Fruit fly (Drosophila melanogaster): ENCODE results near the gene CG15765.

dm6 chrX:5819972-5820371 lies 1.6 kb downstream of the CG15765 start:
- TF ChIP-seq ttk (optimal IDR thresholded peaks at IDR 0.05) (no peak), psq (optimal IDR thresholded peaks at IDR 0.05) (no peak), Sin3A (optimal IDR thresholded peaks at IDR 0.05) (no peak), insv (optimal IDR thresholded peaks at IDR 0.05) (no peak), Myc (optimal IDR thresholded peaks at IDR 0.05) (no peak), h (optimal IDR thresholded peaks at IDR 0.05) (no peak)
